Worm (Caenorhabditis elegans): Measurements from ENCODE around the gene spot-1.

Gene spot-1

DNA sequence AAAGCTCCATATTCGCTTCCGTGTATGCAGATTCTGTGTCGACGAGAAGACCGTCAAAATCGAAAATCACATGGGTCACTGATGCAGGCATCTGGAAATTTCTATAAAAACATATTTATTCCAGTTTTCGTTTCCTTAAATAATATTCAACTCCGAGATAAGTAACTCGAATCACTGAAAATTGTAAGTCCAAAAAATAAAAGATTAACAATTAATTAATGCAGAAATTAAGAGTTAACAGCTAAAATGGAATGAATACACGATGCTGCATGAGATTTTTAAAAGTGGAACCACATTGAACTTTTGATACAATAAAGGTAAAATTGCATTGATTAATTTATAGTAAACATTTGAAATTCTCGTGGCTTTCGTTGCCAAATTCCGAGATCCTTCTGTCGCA lies 46.2 kb downstream of the spot-1 start, which contains the start of gene R151.10:
Gene R151.10, minus strand, starts transcription at position 101 of the 400 bp plus-strand sequence.
- TF ChIP-seq dao-5 (tag; optimal IDR thresholded peaks at IDR 0.05) (no peak), W03F9.2 (tag; optimal IDR thresholded peaks at IDR 0.05) (no peak), him-1 (tag; optimal IDR thresholded peaks at IDR 0.05) (no peak)

DNA sequence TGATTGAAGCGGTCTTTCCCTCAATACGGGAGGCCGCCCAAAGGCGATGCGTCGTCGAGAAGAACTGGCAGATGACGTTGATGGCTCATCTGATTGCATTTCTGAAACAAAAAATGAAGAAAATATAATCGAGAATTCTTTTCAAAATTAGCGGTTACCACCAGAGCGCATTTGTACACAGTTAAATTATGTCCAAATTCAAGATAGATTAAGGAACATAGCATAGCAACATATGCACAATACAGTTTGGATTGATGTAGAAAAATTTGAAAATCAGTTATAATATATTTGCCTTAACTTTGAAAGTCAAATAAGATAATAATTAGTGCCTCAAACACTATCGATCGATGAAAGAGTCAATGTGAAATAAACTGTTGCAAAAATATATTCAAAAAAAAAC lies 47.4 kb downstream of the spot-1 start, which contains the start of gene R151.8:
Gene R151.8, minus strand, starts transcription at position 101 of the 400 bp plus-strand sequence.
- no peak for TF ChIP-seq him-1 (tag; optimal IDR thresholded peaks at IDR 0.05)
- TF ChIP-seq W03F9.2 (tag; optimal IDR thresholded peaks at IDR 0.05) = no peak
- no peak for TF ChIP-seq dao-5 (tag; optimal IDR thresholded peaks at IDR 0.05)

DNA sequence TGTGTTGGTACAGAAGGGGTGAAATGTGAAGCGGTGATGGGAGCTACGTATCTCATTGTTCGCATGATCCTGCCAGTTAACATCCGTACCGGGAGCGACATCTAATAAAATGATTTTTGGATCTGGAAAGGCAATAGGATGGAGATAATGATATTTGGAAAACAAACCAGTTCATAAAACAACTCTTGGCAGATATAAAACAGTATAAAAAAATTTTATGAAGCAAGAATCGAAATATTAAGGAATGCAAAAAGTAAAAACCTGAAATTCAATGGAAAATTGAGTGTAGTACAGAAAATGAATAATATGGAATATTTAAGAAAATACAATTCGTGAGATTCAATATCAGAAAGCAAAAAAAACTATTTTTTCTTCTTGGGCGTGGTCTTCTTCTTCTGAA lies 50.5 kb downstream of the spot-1 start, which contains the start of gene hsp-75:
Gene hsp-75, minus strand, starts transcription at position 101 of the 400 bp plus-strand sequence.
- TF ChIP-seq dao-5 (tag; optimal IDR thresholded peaks at IDR 0.05) (no peak), W03F9.2 (tag; optimal IDR thresholded peaks at IDR 0.05) (no peak)

Measured in whole organism, L4/young adult.